Fruit fly (Drosophila melanogaster) whole organism, embryonic: ENCODE data around the gene fan.

Source experiments
- CG17361 ChIP-seq: fragments of 200-800 bp; sonication (Bioruptor generic); IDR thresholded peaks from 3 replicates; pipeline ENCODE4 v1.3.6; 2022; ENCODE audit warnings: missing biosample characterization, missing genetic modification characterization
- tll ChIP-seq, 2 experiments: fragments of 200-800 bp in 1 of 2; fragments of >200 bp in 1 of 2; sonication (Bioruptor generic) in 1 of 2; optimal IDR thresholded peaks; 2 replicates each; lab custom pipeline; 2017 to 2019; ENCODE audit warnings: missing biosample characterization in 2 of 2, missing genetic modification characterization in 2 of 2, mild to moderate bottlenecking in 1 of 2, moderate library complexity in 1 of 2

- TF ChIP-seq CG17361 (GFP tag; lab: Robert Waterston, UW), result no peak
- TF ChIP-seq tll (GFP tag; optimal IDR thresholded peaks at IDR 0.05; lab: Kevin White, UChicago), result no peak
Observed at dm6 chr3L:8156199-8156598, 47.3 kb downstream of the fan start.
